Fruit fly (Drosophila melanogaster) whole organism, adult: ENCODE measurements around the gene CG6834.
A peak's percentile ranks its signal among the peaks of the same experiment; 100 is the strongest.

Source experiments
- CG11617 ChIP-seq: fragments of 200-800 bp; sonication (Bioruptor generic); optimal IDR thresholded peaks from 2 replicates; lab custom pipeline; 2017; ENCODE audit warnings: mild to moderate bottlenecking, missing biosample characterization, missing genetic modification reagents, missing genetic modification characterization
- CG12768 ChIP-seq: fragments of 200-800 bp; sonication (Bioruptor generic); optimal IDR thresholded peaks from 2 replicates; lab custom pipeline; 2017; ENCODE audit warnings: missing biosample characterization, missing genetic modification characterization, mild to moderate bottlenecking, moderate library complexity, missing genetic modification reagents
- CG14711 ChIP-seq: fragments of 200-800 bp; sonication (Bioruptor generic); optimal IDR thresholded peaks from 2 replicates; lab custom pipeline; 2018; ENCODE audit warnings: missing biosample characterization, mild to moderate bottlenecking, missing genetic modification characterization, moderate library complexity
- CG1620 ChIP-seq: fragments of 200-800 bp; sonication (Bioruptor generic); optimal IDR thresholded peaks from 2 replicates; lab custom pipeline; 2016; ENCODE audit warnings: missing biosample characterization, missing genetic modification characterization
- CG33017 ChIP-seq: fragments of 200-800 bp; sonication (Bioruptor generic); optimal IDR thresholded peaks from 2 replicates; lab custom pipeline; 2018; ENCODE audit warnings: missing biosample characterization, mild to moderate bottlenecking, missing genetic modification characterization, moderate library complexity
- CG5204 ChIP-seq: fragments of 200-800 bp; sonication (Bioruptor generic); optimal IDR thresholded peaks from 2 replicates; lab custom pipeline; 2016; ENCODE audit warnings: missing biosample characterization, missing genetic modification characterization
- CG7045 ChIP-seq: fragments of 200-800 bp; sonication (Bioruptor generic); optimal IDR thresholded peaks from 2 replicates; lab custom pipeline; 2017; ENCODE audit warnings: missing biosample characterization, mild to moderate bottlenecking, missing genetic modification characterization
- CG7101 ChIP-seq: fragments of 200-800 bp; sonication (Bioruptor generic); optimal IDR thresholded peaks from 2 replicates; lab custom pipeline; 2018; ENCODE audit warnings: missing biosample characterization, mild to moderate bottlenecking, missing genetic modification characterization, moderate library complexity
- Clk ChIP-seq: fragments of 200-800 bp; sonication (Bioruptor generic); optimal IDR thresholded peaks from 2 replicates; lab custom pipeline; 2017; ENCODE audit warnings: missing biosample characterization, missing genetic modification characterization
- Crg-1 ChIP-seq: fragments of 200-800 bp; sonication (Bioruptor generic); optimal IDR thresholded peaks from 2 replicates; lab custom pipeline; 2016; ENCODE audit warnings: missing biosample characterization, missing genetic modification characterization
- Hr96 ChIP-seq: fragments of 200-800 bp; sonication (Bioruptor generic); optimal IDR thresholded peaks from 2 replicates; lab custom pipeline; 2016; ENCODE audit warnings: missing biosample characterization, missing genetic modification characterization
- Mnt ChIP-seq: fragments of 200-800 bp; sonication (Bioruptor generic); optimal IDR thresholded peaks from 2 replicates; lab custom pipeline; 2016; ENCODE audit warnings: missing biosample characterization, mild to moderate bottlenecking, missing genetic modification characterization
- bab1 ChIP-seq: fragments of 200-800 bp; sonication (Bioruptor generic); optimal IDR thresholded peaks from 3 replicates; lab custom pipeline; 2019; ENCODE audit warnings: missing biosample characterization, mild to moderate bottlenecking, missing genetic modification characterization, moderate library complexity
- cic ChIP-seq: fragments of 200-800 bp; sonication (Bioruptor generic); optimal IDR thresholded peaks from 2 replicates; lab custom pipeline; 2017; ENCODE audit warnings: missing biosample characterization, mild to moderate bottlenecking, missing genetic modification characterization, moderate library complexity
- cnc ChIP-seq, 2 experiments: fragments of >200 bp; optimal IDR thresholded peaks; 2 replicates each; lab custom pipeline; 2017
- kay ChIP-seq: fragments of 200-800 bp; sonication (Bioruptor generic); peaks from one replicate; lab custom pipeline; 2016; ENCODE audit warnings: missing biosample characterization, missing genetic modification characterization, borderline replicate concordance
- ovo ChIP-seq: fragments of 200-800 bp; sonication (Bioruptor generic); optimal IDR thresholded peaks from 2 replicates; lab custom pipeline; 2016; ENCODE audit warnings: missing biosample characterization, missing genetic modification characterization
- pad ChIP-seq: fragments of 200-800 bp; sonication (Bioruptor generic); optimal IDR thresholded peaks from 3 replicates; lab custom pipeline; 2017; ENCODE audit warnings: missing biosample characterization, missing genetic modification characterization, mild to moderate bottlenecking, moderate library complexity, missing genetic modification reagents
- tj ChIP-seq: fragments of 200-800 bp; sonication (Bioruptor generic); optimal IDR thresholded peaks from 3 replicates; lab custom pipeline; 2017; ENCODE audit warnings: missing biosample characterization, mild to moderate bottlenecking, missing genetic modification characterization, moderate library complexity
- toe ChIP-seq: fragments of 200-800 bp; sonication (Bioruptor generic); optimal IDR thresholded peaks from 2 replicates; lab custom pipeline; 2016; ENCODE audit warnings: missing biosample characterization, missing genetic modification characterization

CG6834 gene

dm6 chr3R:11689900-11690299, 2.0 kb upstream of the CG6834 start, which contains the start of gene CG6908:
Gene CG6908 (minus strand): TSS chr3R:11690051.
- no peak for TF ChIP-seq Crg-1
- TF ChIP-seq CG11617 (GFP tag; lab: Kevin White, UChicago): no peak
- TF ChIP-seq cic (GFP tag; lab: Kevin White, UChicago): peak; percentile 86
- peak; percentile 88 to 99 for TF ChIP-seq cnc (optimal IDR thresholded peaks at IDR 0.05; lab: Kevin White, UChicago)
- TF ChIP-seq CG1620 (GFP tag; lab: Kevin White, UChicago): no peak
- TF ChIP-seq tj (GFP tag; lab: Kevin White, UChicago): no peak
- TF ChIP-seq Hr96 (GFP tag; lab: Kevin White, UChicago): no peak
- no peak for TF ChIP-seq Clk
- TF ChIP-seq pad (GFP tag; lab: Kevin White, UChicago): peak; percentile 96
- peak; percentile 65 for TF ChIP-seq Mnt (GFP tag; lab: Kevin White, UChicago)
- TF ChIP-seq CG7101: no peak
- TF ChIP-seq toe (GFP tag; lab: Kevin White, UChicago): no peak
- TF ChIP-seq bab1 (GFP tag; lab: Kevin White, UChicago): no peak
- TF ChIP-seq CG5204 (GFP tag; lab: Kevin White, UChicago): no peak
- peak; percentile 33 for TF ChIP-seq kay (GFP tag; lab: Kevin White, UChicago)
- TF ChIP-seq CG12768: peak; percentile 52
- TF ChIP-seq CG33017 (tag; lab: Kevin White, UChicago): peak; percentile 42
- no peak for TF ChIP-seq CG14711
- TF ChIP-seq CG7045 (GFP tag; lab: Kevin White, UChicago): no peak
- no peak for TF ChIP-seq ovo (GFP tag; lab: Kevin White, UChicago)

dm6 chr3R:11684316-11684715, 3.6 kb downstream of the CG6834 start, which contains the start of gene CG6830:
Gene CG6830 (minus strand): TSS chr3R:11684342.
- TF ChIP-seq bab1 (GFP tag; lab: Kevin White, UChicago): no peak
- peak; percentile 29 for TF ChIP-seq kay (GFP tag; lab: Kevin White, UChicago)

dm6 chr3R:11683675-11684074, 4.3 kb downstream of the CG6834 start:
- TF ChIP-seq CG11617 (GFP tag; lab: Kevin White, UChicago) (no peak), Mnt (GFP tag; lab: Kevin White, UChicago) (no peak), cic (GFP tag; lab: Kevin White, UChicago) (peak; percentile 26), CG33017 (tag; lab: Kevin White, UChicago) (no peak), CG7045 (GFP tag; lab: Kevin White, UChicago) (no peak), CG12768 (peak; percentile 37)

- TF ChIP-seq bab1 (GFP tag; lab: Kevin White, UChicago) (peak; percentile 38), cic (GFP tag; lab: Kevin White, UChicago) (peak; percentile 32), kay (GFP tag; lab: Kevin White, UChicago) (no peak), CG14711 (peak; percentile 32), tj (GFP tag; lab: Kevin White, UChicago) (no peak), CG7045 (GFP tag; lab: Kevin White, UChicago) (no peak), CG33017 (tag; lab: Kevin White, UChicago) (no peak), Mnt (GFP tag; lab: Kevin White, UChicago) (peak; percentile 45), CG7101 (peak; percentile 21), Crg-1 (no peak), CG12768 (no peak)
Observed at dm6 chr3R:11679513-11679912, 8.4 kb downstream of the CG6834 start, which contains the start of the genes Taf12 and Ho. Gene Taf12 (minus strand): TSS chr3R:11679690. Gene Ho (plus strand): TSS chr3R:11679743.

- peak; percentile 7 for TF ChIP-seq cic (GFP tag; lab: Kevin White, UChicago)
- no peak for TF ChIP-seq cnc (optimal IDR thresholded peaks at IDR 0.05; lab: Kevin White, UChicago)
- TF ChIP-seq CG11617 (GFP tag; lab: Kevin White, UChicago): peak; percentile 88
- peak; percentile 97 for TF ChIP-seq bab1 (GFP tag; lab: Kevin White, UChicago)
- peak; percentile 69 for TF ChIP-seq Crg-1
- peak; percentile 86 for TF ChIP-seq CG1620 (GFP tag; lab: Kevin White, UChicago)
- peak; percentile 34 for TF ChIP-seq ovo (GFP tag; lab: Kevin White, UChicago)
- peak; percentile 95 for TF ChIP-seq CG33017 (tag; lab: Kevin White, UChicago)
- TF ChIP-seq CG7045 (GFP tag; lab: Kevin White, UChicago): peak; percentile 88
- peak; percentile 75 for TF ChIP-seq Clk
- peak; percentile 85 for TF ChIP-seq tj (GFP tag; lab: Kevin White, UChicago)
- no peak for TF ChIP-seq kay (GFP tag; lab: Kevin White, UChicago)
- no peak for TF ChIP-seq CG5204 (GFP tag; lab: Kevin White, UChicago)
- peak; percentile 81 for TF ChIP-seq pad (GFP tag; lab: Kevin White, UChicago)
- peak; percentile 92 for TF ChIP-seq CG12768
- peak; percentile 58 for TF ChIP-seq Hr96 (GFP tag; lab: Kevin White, UChicago)
- TF ChIP-seq CG7101: peak; percentile 96
- TF ChIP-seq Mnt (GFP tag; lab: Kevin White, UChicago): peak; percentile 70
- no peak for TF ChIP-seq toe (GFP tag; lab: Kevin White, UChicago)
- TF ChIP-seq CG14711: peak; percentile 95
Observed at dm6 chr3R:11678016-11678415, 9.9 kb downstream of the CG6834 start, which contains the start of gene CG18476. Gene CG18476 (minus strand): TSS chr3R:11678116.

- TF ChIP-seq kay (GFP tag; lab: Kevin White, UChicago) (no peak), Mnt (GFP tag; lab: Kevin White, UChicago) (peak; percentile 39), CG5204 (GFP tag; lab: Kevin White, UChicago) (no peak), CG12768 (no peak), cic (GFP tag; lab: Kevin White, UChicago) (no peak), tj (GFP tag; lab: Kevin White, UChicago) (peak; percentile 9), CG7101 (peak; percentile 60), toe (GFP tag; lab: Kevin White, UChicago) (peak; percentile 61), Hr96 (GFP tag; lab: Kevin White, UChicago) (peak; percentile 37), CG33017 (tag; lab: Kevin White, UChicago) (no peak), pad (GFP tag; lab: Kevin White, UChicago) (no peak), CG14711 (peak; percentile 51), Clk (no peak), CG7045 (GFP tag; lab: Kevin White, UChicago) (peak; percentile 9), Crg-1 (no peak), cnc (optimal IDR thresholded peaks at IDR 0.05; lab: Kevin White, UChicago) (no peak), CG11617 (GFP tag; lab: Kevin White, UChicago) (peak; percentile 9), ovo (GFP tag; lab: Kevin White, UChicago) (peak; percentile 1), CG1620 (GFP tag; lab: Kevin White, UChicago) (peak; percentile 52), bab1 (GFP tag; lab: Kevin White, UChicago) (peak; percentile 79)
Observed at dm6 chr3R:11673955-11674663, 13.8 kb downstream of the CG6834 start, which contains the start of gene CG14715. Gene CG14715 (plus strand): TSS chr3R:11674221.
